Worm (Caenorhabditis elegans): ENCODE results near the gene nop-1.

DNA sequence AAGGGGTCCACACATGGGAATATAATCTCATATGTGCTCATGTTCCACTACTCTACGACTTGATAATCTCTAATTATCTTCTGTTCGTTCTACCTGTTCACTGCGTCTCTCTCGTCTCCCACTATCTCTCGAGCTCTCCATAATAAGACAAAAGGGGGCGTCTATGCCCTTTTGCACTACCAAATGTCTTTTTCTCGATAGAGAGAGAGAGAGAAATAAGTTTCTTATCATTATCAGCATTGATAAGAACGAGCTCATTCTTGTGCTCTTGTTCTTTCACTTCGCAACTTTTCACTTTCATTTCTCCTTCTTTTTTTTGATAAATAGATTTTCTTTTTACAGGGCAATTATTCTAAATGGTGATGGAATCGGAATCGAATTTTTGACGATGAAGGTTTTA lies 42.6 kb upstream of the nop-1 start:
- TF ChIP-seq W03F9.2 (tag; optimal IDR thresholded peaks at IDR 0.05) (no peak), him-1 (tag; optimal IDR thresholded peaks at IDR 0.05) (no peak)

Measured in whole organism, L4/young adult.